Worm (Caenorhabditis elegans) whole organism, late embryonic: ENCODE data around the gene nep-16.

Source experiments
- ceh-18 ChIP-seq: sonication (generic microtip); optimal IDR thresholded peaks from 2 replicates; lab custom pipeline; 2016; ENCODE audit warnings: missing genetic modification characterization, missing compliant biosample characterization
- ceh-31 ChIP-seq: sonication (generic microtip); optimal IDR thresholded peaks from 2 replicates; lab custom pipeline; 2016; ENCODE audit warnings: missing genetic modification characterization, missing compliant biosample characterization
- eyg-1 ChIP-seq: sonication (generic microtip); optimal IDR thresholded peaks from 2 replicates; lab custom pipeline; 2016; ENCODE audit warnings: missing genotype, missing genetic modification characterization, missing compliant biosample characterization
- nhr-11 ChIP-seq: fragments of 150-350 bp; optimal IDR thresholded peaks from 2 replicates; lab custom pipeline; 2014; ENCODE audit warnings: missing biosample characterization, missing genetic modification characterization

- no peak for TF ChIP-seq nhr-11 (tag; lab: Kevin White, UChicago)
- no peak for TF ChIP-seq eyg-1 (tag; lab: Kevin White, UChicago)
- TF ChIP-seq ceh-31 (tag; lab: Kevin White, UChicago) = no peak
- no peak for TF ChIP-seq ceh-18
Observed at ce11 chrIV:7608111-7608510, 33.5 kb downstream of the nep-16 start.
